Fruit fly (Drosophila melanogaster) whole organism, prepupa: ENCODE measurements around the gene tkv.

ENCODE experiments used
- CG10631 ChIP-seq: fragments of 200-800 bp; sonication (Bioruptor generic); optimal IDR thresholded peaks from 2 replicates; lab custom pipeline; 2016; ENCODE audit warnings: missing biosample characterization, missing genetic modification characterization
- CG10669 ChIP-seq: fragments of 200-800 bp; sonication (Bioruptor generic); optimal IDR thresholded peaks from 3 replicates; lab custom pipeline; 2018; ENCODE audit warnings: missing biosample characterization, mild to moderate bottlenecking, missing genetic modification characterization, moderate library complexity
- CG11294 ChIP-seq: fragments of 200-800 bp; sonication (Bioruptor generic); IDR thresholded peaks from 2 replicates; pipeline ENCODE4 v1.3.6; 2022; ENCODE audit warnings: missing biosample characterization, missing genetic modification characterization
- CG11762 ChIP-seq: fragments of 200-800 bp; sonication (Bioruptor generic); optimal IDR thresholded peaks from 3 replicates; lab custom pipeline; 2016; ENCODE audit warnings: missing biosample characterization, missing genetic modification characterization; ENCODE audit not compliant: insufficient read depth
- CG11902 ChIP-seq: fragments of 200-800 bp; sonication (Bioruptor generic); optimal IDR thresholded peaks from 3 replicates; lab custom pipeline; 2016; ENCODE audit warnings: missing biosample characterization, missing genetic modification characterization
- CG1621 ChIP-seq: fragments of 200-800 bp; sonication (Bioruptor generic); optimal IDR thresholded peaks from 3 replicates; lab custom pipeline; 2018; ENCODE audit warnings: missing biosample characterization, mild to moderate bottlenecking, missing genetic modification characterization
- CG16779 ChIP-seq: fragments of 200-800 bp; sonication (Bioruptor generic); optimal IDR thresholded peaks from 3 replicates; lab custom pipeline; 2017; ENCODE audit warnings: missing biosample characterization, mild to moderate bottlenecking, missing genetic modification characterization
- CG3032 ChIP-seq: fragments of 200-800 bp; optimal IDR thresholded peaks from 2 replicates; lab custom pipeline; 2019; ENCODE audit warnings: missing biosample characterization, mild to moderate bottlenecking, missing genetic modification characterization, moderate library complexity
- CG31627 ChIP-seq: fragments of 200-800 bp; sonication (Bioruptor generic); optimal IDR thresholded peaks from 3 replicates; lab custom pipeline; 2016; ENCODE audit warnings: missing biosample characterization, missing genetic modification characterization
- CG3919 ChIP-seq: fragments of 200-800 bp; sonication (Bioruptor generic); optimal IDR thresholded peaks from 3 replicates; lab custom pipeline; 2016; ENCODE audit warnings: missing biosample characterization, missing genetic modification characterization
- CG4318 ChIP-seq: fragments of 200-800 bp; sonication (Bioruptor generic); optimal IDR thresholded peaks from 3 replicates; lab custom pipeline; 2017; ENCODE audit warnings: missing biosample characterization, mild to moderate bottlenecking, missing genetic modification characterization
- CG6163 ChIP-seq: fragments of 200-800 bp; sonication (Bioruptor generic); IDR thresholded peaks from 3 replicates; pipeline ENCODE4 v1.3.6; 2022; ENCODE audit warnings: missing biosample characterization, missing genetic modification characterization
- CG6792 ChIP-seq: fragments of 200-800 bp; sonication (Bioruptor generic); optimal IDR thresholded peaks from 3 replicates; lab custom pipeline; 2016; ENCODE audit warnings: missing biosample characterization, missing genetic modification characterization
- CG6808 ChIP-seq: fragments of 200-800 bp; sonication (Bioruptor generic); optimal IDR thresholded peaks from 3 replicates; lab custom pipeline; 2017; ENCODE audit warnings: missing biosample characterization, missing genetic modification characterization, mild to moderate bottlenecking, moderate library complexity, missing genetic modification reagents
- CG7368 ChIP-seq: fragments of 200-800 bp; sonication (Bioruptor generic); optimal IDR thresholded peaks from 3 replicates; lab custom pipeline; 2016; ENCODE audit warnings: missing biosample characterization, missing genetic modification characterization
- CG8119 ChIP-seq: fragments of 200-800 bp; sonication (Bioruptor generic); IDR thresholded peaks from 3 replicates; pipeline ENCODE4 v1.3.6; 2022; ENCODE audit warnings: missing biosample characterization, missing genetic modification characterization
- CG8319 ChIP-seq: fragments of 200-800 bp; sonication (Bioruptor generic); optimal IDR thresholded peaks from 3 replicates; lab custom pipeline; 2016; ENCODE audit warnings: missing biosample characterization, missing genetic modification characterization
- CG8632 ChIP-seq: fragments of 200-800 bp; sonication (Bioruptor generic); optimal IDR thresholded peaks from 3 replicates; lab custom pipeline; 2016; ENCODE audit warnings: missing biosample characterization, missing genetic modification characterization
- CG9139 ChIP-seq: fragments of 200-800 bp; sonication (Bioruptor generic); optimal IDR thresholded peaks from 3 replicates; lab custom pipeline; 2017; ENCODE audit warnings: missing biosample characterization, mild to moderate bottlenecking, missing genetic modification characterization
- Eip75B ChIP-seq: fragments of 200-800 bp; sonication (Bioruptor generic); optimal IDR thresholded peaks from 3 replicates; lab custom pipeline; 2016; ENCODE audit warnings: missing biosample characterization, missing genetic modification characterization
- Eip78C ChIP-seq: fragments of 200-800 bp; sonication (Bioruptor generic); peaks from one replicate; lab custom pipeline; 2016; ENCODE audit warnings: missing biosample characterization, missing genetic modification characterization
- Eip93F ChIP-seq: fragments of 200-800 bp; sonication (Bioruptor generic); optimal IDR thresholded peaks from 2 replicates; lab custom pipeline; 2016; ENCODE audit warnings: missing biosample characterization, mild to moderate bottlenecking, missing genetic modification characterization
- Ets96B ChIP-seq: fragments of 200-800 bp; optimal IDR thresholded peaks from 2 replicates; lab custom pipeline; 2019; ENCODE audit warnings: missing biosample characterization, mild to moderate bottlenecking, missing genetic modification characterization, moderate library complexity
- Gug ChIP-seq: fragments of 200-800 bp; sonication (Bioruptor generic); IDR thresholded peaks from 2 replicates; pipeline ENCODE4 v1.3.6; 2022; ENCODE audit warnings: missing biosample characterization, missing genetic modification characterization
- Hr4 ChIP-seq: fragments of 200-800 bp; sonication (Bioruptor generic); optimal IDR thresholded peaks from 3 replicates; lab custom pipeline; 2016; ENCODE audit warnings: missing biosample characterization, missing genetic modification characterization
- Lpt ChIP-seq: fragments of 200-800 bp; sonication (Bioruptor generic); optimal IDR thresholded peaks from 3 replicates; lab custom pipeline; 2016; ENCODE audit warnings: missing biosample characterization, missing genetic modification characterization
- Met ChIP-seq: fragments of 200-800 bp; sonication (Bioruptor generic); optimal IDR thresholded peaks from 3 replicates; lab custom pipeline; 2016; ENCODE audit warnings: missing biosample characterization, missing genetic modification characterization
- OdsH ChIP-seq: fragments of 200-800 bp; sonication (Bioruptor generic); optimal IDR thresholded peaks from 3 replicates; lab custom pipeline; 2016; ENCODE audit warnings: missing biosample characterization, missing genetic modification characterization
- Smox ChIP-seq: fragments of 200-800 bp; sonication (Bioruptor generic); optimal IDR thresholded peaks from 3 replicates; lab custom pipeline; 2016; ENCODE audit warnings: missing biosample characterization, missing genetic modification characterization
- Sox102F ChIP-seq: fragments of 200-800 bp; sonication (Bioruptor generic); optimal IDR thresholded peaks from 2 replicates; lab custom pipeline; 2016; ENCODE audit warnings: missing biosample characterization, mild to moderate bottlenecking, missing genetic modification characterization
- Sox14 ChIP-seq: fragments of 200-800 bp; sonication (Bioruptor generic); optimal IDR thresholded peaks from 3 replicates; lab custom pipeline; 2016; ENCODE audit warnings: missing biosample characterization, missing genetic modification characterization
- Sox15 ChIP-seq: fragments of 200-800 bp; sonication (Bioruptor generic); optimal IDR thresholded peaks from 3 replicates; lab custom pipeline; 2016; ENCODE audit warnings: missing biosample characterization, missing genetic modification characterization
- achi ChIP-seq: fragments of 200-800 bp; sonication (Bioruptor generic); optimal IDR thresholded peaks from 3 replicates; lab custom pipeline; 2016; ENCODE audit warnings: missing biosample characterization, missing genetic modification characterization
- acj6 ChIP-seq: fragments of 200-800 bp; sonication (Bioruptor generic); optimal IDR thresholded peaks from 3 replicates; lab custom pipeline; 2016; ENCODE audit warnings: missing biosample characterization, missing genetic modification characterization
- cyc ChIP-seq: fragments of 200-800 bp; sonication (Bioruptor generic); optimal IDR thresholded peaks from 3 replicates; lab custom pipeline; 2016; ENCODE audit warnings: missing biosample characterization, missing genetic modification characterization
- dac ChIP-seq: fragments of 200-800 bp; sonication (Bioruptor generic); optimal IDR thresholded peaks from 2 replicates; lab custom pipeline; 2017; ENCODE audit warnings: missing biosample characterization, mild to moderate bottlenecking, missing genetic modification characterization
- dsx ChIP-seq: fragments of 200-800 bp; optimal IDR thresholded peaks from 3 replicates; lab custom pipeline; 2019; ENCODE audit warnings: missing biosample characterization, mild to moderate bottlenecking, missing genetic modification characterization, moderate library complexity; ENCODE audit not compliant: poor library complexity, severe bottlenecking
- eg ChIP-seq: fragments of 200-800 bp; sonication (Bioruptor generic); IDR thresholded peaks from 3 replicates; pipeline ENCODE4 v1.3.6; 2022; ENCODE audit warnings: missing biosample characterization, missing genetic modification characterization
- fd59A ChIP-seq: fragments of 200-800 bp; sonication (Bioruptor generic); optimal IDR thresholded peaks from 2 replicates; lab custom pipeline; 2017; ENCODE audit warnings: missing biosample characterization, mild to moderate bottlenecking, missing genetic modification characterization, missing genetic modification reagents
- fd85E ChIP-seq: fragments of 200-800 bp; sonication (Bioruptor generic); optimal IDR thresholded peaks from 3 replicates; lab custom pipeline; 2016; ENCODE audit warnings: missing biosample characterization, missing genetic modification characterization
- fkh ChIP-seq: fragments of 200-800 bp; sonication (Bioruptor generic); optimal IDR thresholded peaks from 3 replicates; lab custom pipeline; 2017; ENCODE audit warnings: missing biosample characterization, mild to moderate bottlenecking, missing genetic modification characterization, moderate library complexity
- lz ChIP-seq: fragments of 200-800 bp; sonication (Bioruptor generic); optimal IDR thresholded peaks from 3 replicates; lab custom pipeline; 2016; ENCODE audit warnings: missing biosample characterization, missing genetic modification characterization
- net ChIP-seq: fragments of 200-800 bp; sonication (Bioruptor generic); optimal IDR thresholded peaks from 3 replicates; lab custom pipeline; 2016; ENCODE audit warnings: missing biosample characterization, missing genetic modification characterization
- pdm3 ChIP-seq: fragments of 200-800 bp; sonication (Bioruptor generic); optimal IDR thresholded peaks from 3 replicates; lab custom pipeline; 2016; ENCODE audit warnings: missing biosample characterization, missing genetic modification characterization
- salr ChIP-seq, 2 experiments: fragments of 200-800 bp; sonication (Bioruptor generic); optimal IDR thresholded peaks; 3 replicates each; lab custom pipeline; 2016 to 2018; ENCODE audit warnings: missing biosample characterization in 2 of 2, missing genetic modification characterization in 2 of 2, mild to moderate bottlenecking in 1 of 2
- spab ChIP-seq: fragments of 200-800 bp; sonication (Bioruptor generic); optimal IDR thresholded peaks from 2 replicates; lab custom pipeline; 2017; ENCODE audit warnings: missing biosample characterization, mild to moderate bottlenecking, missing genetic modification characterization, missing genetic modification reagents
- ss ChIP-seq, 2 experiments: fragments of 200-800 bp; sonication (Bioruptor generic); optimal IDR thresholded peaks; 2 replicates in 1 of 2; 3 replicates in 1 of 2; lab custom pipeline; 2017 to 2018; ENCODE audit warnings: mild to moderate bottlenecking in 2 of 2, missing biosample characterization in 2 of 2, missing genetic modification characterization in 2 of 2, moderate library complexity in 1 of 2
- svp ChIP-seq: fragments of 200-800 bp; sonication (Bioruptor generic); peaks from one replicate; lab custom pipeline; 2016; ENCODE audit warnings: missing biosample characterization, missing genetic modification characterization
- topi ChIP-seq: fragments of 200-800 bp; sonication (Bioruptor generic); optimal IDR thresholded peaks from 3 replicates; lab custom pipeline; 2016; ENCODE audit warnings: missing biosample characterization, missing genetic modification characterization

tkv gene

DNA sequence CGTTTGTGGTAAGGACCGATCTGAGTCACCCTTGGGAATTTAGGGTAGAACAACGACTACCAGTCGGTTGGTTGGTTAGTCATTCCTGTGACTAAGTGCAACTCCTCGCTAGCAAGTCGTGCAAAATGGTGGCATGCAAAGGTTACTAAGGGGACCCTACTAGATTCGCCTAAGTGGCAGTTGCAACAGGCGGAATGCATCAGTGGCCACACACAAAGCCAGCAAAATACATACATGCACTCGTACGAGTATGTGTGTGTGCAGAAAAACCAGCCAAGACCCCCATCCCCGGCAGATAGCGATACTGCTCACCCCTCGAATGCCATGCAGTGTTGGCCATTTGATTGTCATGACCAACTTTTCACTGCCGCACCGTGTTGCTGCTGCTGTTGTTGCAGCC, 13.6 kb upstream of the tkv start:
- no peak for TF ChIP-seq cyc
- TF ChIP-seq dsx (GFP tag; lab: Kevin White, UChicago) = peak; percentile 10
- no peak for TF ChIP-seq dac (GFP tag; lab: Kevin White, UChicago)
- no peak for TF ChIP-seq CG1621
- TF ChIP-seq CG6163 (GFP tag; lab: Robert Waterston, UW) = no peak
- no peak for TF ChIP-seq Lpt (GFP tag; lab: Kevin White, UChicago)
- TF ChIP-seq CG9139 (GFP tag; lab: Kevin White, UChicago) = no peak
- TF ChIP-seq Eip93F (GFP tag; lab: Kevin White, UChicago) = no peak
- TF ChIP-seq OdsH (GFP tag; lab: Kevin White, UChicago) = no peak
- TF ChIP-seq CG4318 (GFP tag; lab: Kevin White, UChicago) = no peak
- TF ChIP-seq spab = peak; percentile 11
- no peak for TF ChIP-seq topi
- peak; percentile 38 for TF ChIP-seq CG6808
- TF ChIP-seq CG11762 = no peak
- TF ChIP-seq CG8632 (GFP tag; lab: Kevin White, UChicago) = no peak
- TF ChIP-seq CG3032 = no peak
- no peak for TF ChIP-seq CG6792 (GFP tag; lab: Kevin White, UChicago)
- TF ChIP-seq CG8119 (GFP tag; lab: Robert Waterston, UW) = no peak
- TF ChIP-seq fd59A (GFP tag; lab: Kevin White, UChicago) = no peak
- no peak for TF ChIP-seq Sox102F (GFP tag; lab: Kevin White, UChicago)
- no peak for TF ChIP-seq Met
- no peak for TF ChIP-seq lz (GFP tag; lab: Kevin White, UChicago)
- peak; percentile 28 for TF ChIP-seq Eip78C
- TF ChIP-seq CG11902 (GFP tag; lab: Kevin White, UChicago) = no peak
- TF ChIP-seq acj6 (GFP tag; lab: Kevin White, UChicago) = no peak
- TF ChIP-seq CG3919 = no peak
- peak; percentile 7 for TF ChIP-seq Ets96B
- TF ChIP-seq ss (GFP tag; optimal IDR thresholded peaks at IDR 0.05; lab: Kevin White, UChicago) = peak; percentile 40 to 89
- TF ChIP-seq Gug = no peak
- TF ChIP-seq salr (GFP tag; optimal IDR thresholded peaks at IDR 0.05; lab: Kevin White, UChicago) = no peak
- no peak for TF ChIP-seq CG11294
- no peak for TF ChIP-seq CG7368 (GFP tag; lab: Kevin White, UChicago)
- no peak for TF ChIP-seq achi (GFP tag; lab: Kevin White, UChicago)
- no peak for TF ChIP-seq CG10631
- no peak for TF ChIP-seq Sox15 (GFP tag; lab: Kevin White, UChicago)

DNA sequence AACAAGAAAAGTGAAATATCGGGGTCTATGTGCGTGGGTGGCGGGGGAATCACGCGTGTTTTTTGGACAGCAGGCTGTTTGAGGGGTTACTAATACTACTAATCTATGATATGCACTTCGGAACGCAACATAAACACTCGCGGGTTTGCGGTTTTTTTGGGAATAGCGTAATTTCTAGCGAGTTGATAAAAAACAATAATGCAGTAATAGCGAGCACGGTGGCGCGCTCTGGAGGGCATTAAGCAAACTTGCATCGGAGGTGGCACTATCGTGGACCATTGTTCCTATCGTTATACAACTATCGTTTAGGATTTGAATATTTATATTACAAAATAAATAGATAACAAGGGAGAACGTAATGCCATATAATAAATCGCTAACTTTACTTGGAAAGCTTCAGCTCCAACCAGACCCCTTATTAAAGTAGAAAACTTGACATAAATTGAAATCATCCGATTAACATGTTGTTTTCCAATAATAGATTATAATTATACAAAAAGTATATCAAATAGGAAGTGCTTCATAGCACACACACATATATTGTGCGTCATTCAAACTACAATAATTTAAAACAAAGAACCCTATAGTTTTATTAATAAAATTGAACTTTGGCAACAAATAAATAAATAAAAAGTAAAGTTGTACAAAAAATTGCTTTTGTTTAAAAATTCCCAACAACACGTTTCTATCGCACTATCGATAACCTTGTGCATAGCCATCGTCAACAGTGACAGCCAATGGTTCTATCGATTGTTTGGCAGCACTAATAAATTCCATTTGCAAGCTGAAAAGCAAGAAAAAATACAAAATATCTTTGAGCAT, 7.3 kb upstream of the tkv start, which contains the start of the genes Nin and Bub1:
Gene Nin (minus strand): TSS at position 240 of the 822 bp plus-strand sequence.
Gene Bub1 (plus strand): TSS at position 557 of the 822 bp plus-strand sequence.
- no peak for TF ChIP-seq Smox (GFP tag; lab: Kevin White, UChicago)
- no peak for TF ChIP-seq CG9139 (GFP tag; lab: Kevin White, UChicago)
- TF ChIP-seq Sox15 (GFP tag; lab: Kevin White, UChicago) = peak; percentile 22
- TF ChIP-seq CG8319 (GFP tag; lab: Kevin White, UChicago) = no peak
- no peak for TF ChIP-seq Eip75B
- TF ChIP-seq CG6792 (GFP tag; lab: Kevin White, UChicago) = no peak
- TF ChIP-seq CG11762 = no peak
- TF ChIP-seq ss (GFP tag; optimal IDR thresholded peaks at IDR 0.05; lab: Kevin White, UChicago) = no peak
- TF ChIP-seq fd59A (GFP tag; lab: Kevin White, UChicago) = no peak
- no peak for TF ChIP-seq pdm3
- no peak for TF ChIP-seq CG10631
- TF ChIP-seq CG31627 (GFP tag; lab: Kevin White, UChicago) = peak; percentile 23
- no peak for TF ChIP-seq net (GFP tag; lab: Kevin White, UChicago)
- no peak for TF ChIP-seq eg (GFP tag; lab: Robert Waterston, UW)
- TF ChIP-seq OdsH (GFP tag; lab: Kevin White, UChicago) = no peak
- TF ChIP-seq CG16779 (tag; lab: Kevin White, UChicago) = no peak
- TF ChIP-seq Met = no peak
- no peak for TF ChIP-seq CG8119 (GFP tag; lab: Robert Waterston, UW)
- TF ChIP-seq CG3919 = no peak
- no peak for TF ChIP-seq Hr4 (GFP tag; lab: Kevin White, UChicago)
- TF ChIP-seq CG10669 (GFP tag; lab: Kevin White, UChicago) = no peak
- TF ChIP-seq fkh = peak; percentile 67
- TF ChIP-seq dac (GFP tag; lab: Kevin White, UChicago) = no peak
- TF ChIP-seq svp (GFP tag; lab: Kevin White, UChicago) = no peak
- TF ChIP-seq fd85E (GFP tag; lab: Kevin White, UChicago) = no peak
- TF ChIP-seq CG6163 (GFP tag; lab: Robert Waterston, UW) = peak; percentile 60
- TF ChIP-seq Sox14 (GFP tag; lab: Kevin White, UChicago) = peak; percentile 33
- no peak for TF ChIP-seq CG6808
- no peak for TF ChIP-seq CG4318 (GFP tag; lab: Kevin White, UChicago)
